Worm (Caenorhabditis elegans): ENCODE data around the gene F35D11.3.

ce11 chrII:4597441-4597840 is 10.7 kb upstream of the F35D11.3 start:
- TF ChIP-seq dao-5 (tag; optimal IDR thresholded peaks at IDR 0.05) (no peak), W03F9.2 (tag; optimal IDR thresholded peaks at IDR 0.05) (no peak)

All from whole organism, L4/young adult.